Fruit fly (Drosophila melanogaster) whole organism, wandering third instar larva: ENCODE results near the gene Ten-a.
A peak's percentile ranks its signal among the peaks of the same experiment; 100 is the strongest.

Experiments
- Abd-B ChIP-seq: fragments of >200 bp; optimal IDR thresholded peaks from 2 replicates; lab custom pipeline; 2017; ENCODE audit warnings: missing biosample characterization, missing genetic modification characterization
- CG32264 ChIP-seq: fragments of 200-800 bp; sonication (Bioruptor generic); optimal IDR thresholded peaks from 2 replicates; lab custom pipeline; 2016; ENCODE audit warnings: missing biosample characterization, missing genetic modification characterization
- CG9705 ChIP-seq: fragments of 200-800 bp; sonication (Bioruptor generic); optimal IDR thresholded peaks from 2 replicates; lab custom pipeline; 2018; ENCODE audit warnings: missing biosample characterization, mild to moderate bottlenecking, missing genetic modification characterization
- CrebA ChIP-seq: fragments of 200-800 bp; sonication (Bioruptor generic); optimal IDR thresholded peaks from 2 replicates; lab custom pipeline; 2016; ENCODE audit warnings: missing biosample characterization, mild to moderate bottlenecking, missing genetic modification characterization, borderline replicate concordance
- Dfd ChIP-seq: fragments of >200 bp; optimal IDR thresholded peaks from 2 replicates; lab custom pipeline; 2017; ENCODE audit warnings: missing biosample characterization, missing genetic modification characterization
- Dif ChIP-seq: fragments of 200-275, 200-300 bp; sonication (Bioruptor generic); optimal IDR thresholded peaks from 2 replicates; lab custom pipeline; 2018; ENCODE audit warnings: missing biosample characterization, missing genetic modification characterization; ENCODE audit not compliant: partially characterized antibody
- GATAd ChIP-seq: sonication (Bioruptor generic); optimal IDR thresholded peaks from 2 replicates; lab custom pipeline; 2016; ENCODE audit warnings: missing biosample characterization, missing genetic modification characterization
- HLH106 ChIP-seq: fragments of 200-800 bp; optimal IDR thresholded peaks from 3 replicates; lab custom pipeline; 2019; ENCODE audit warnings: missing biosample characterization, mild to moderate bottlenecking, missing genetic modification characterization, moderate library complexity
- Hnf4 ChIP-seq: fragments of 200-800 bp; sonication (Bioruptor generic); optimal IDR thresholded peaks from 2 replicates; lab custom pipeline; 2016; ENCODE audit warnings: missing biosample characterization, mild to moderate bottlenecking, missing genetic modification characterization
- Hr78 ChIP-seq: fragments of >200 bp; optimal IDR thresholded peaks from 2 replicates; lab custom pipeline; 2017; ENCODE audit warnings: missing biosample characterization, missing genetic modification characterization
- Hr83 ChIP-seq: fragments of 200-300 bp; sonication (Bioruptor generic); optimal IDR thresholded peaks from 2 replicates; lab custom pipeline; 2016; ENCODE audit warnings: missing biosample characterization, mild to moderate bottlenecking, missing genetic modification characterization, moderate library complexity; ENCODE audit not compliant: poor library complexity, severe bottlenecking
- Jra ChIP-seq: sonication (Bioruptor generic); optimal IDR thresholded peaks from 2 replicates; lab custom pipeline; 2016; ENCODE audit warnings: missing biosample characterization, missing genetic modification characterization
- Mio ChIP-seq: sonication (Bioruptor generic); optimal IDR thresholded peaks from 2 replicates; lab custom pipeline; 2016; ENCODE audit warnings: missing biosample characterization, missing genetic modification characterization
- Myc ChIP-seq: fragments of >200 bp; optimal IDR thresholded peaks from 2 replicates; lab custom pipeline; 2017
- N ChIP-seq: fragments of >200 bp; optimal IDR thresholded peaks from 2 replicates; lab custom pipeline; 2018; ENCODE audit warnings: missing biosample characterization, missing external identifiers, missing genetic modification characterization
- OdsH ChIP-seq: fragments of 200-800 bp; sonication (Bioruptor generic); optimal IDR thresholded peaks from 2 replicates; lab custom pipeline; 2016; ENCODE audit warnings: missing biosample characterization, mild to moderate bottlenecking, missing genetic modification characterization
- Rel ChIP-seq, 2 experiments: fragments of 200-800 bp; sonication (Bioruptor generic) in 1 of 2; optimal IDR thresholded peaks; 2 replicates in 1 of 2; 3 replicates in 1 of 2; lab custom pipeline; 2016 to 2019; ENCODE audit warnings: mild to moderate bottlenecking in 2 of 2, missing biosample characterization in 2 of 2, missing genetic modification characterization in 2 of 2, moderate library complexity in 1 of 2
- Sp1 ChIP-seq: fragments of 200-800 bp; sonication (Bioruptor generic); optimal IDR thresholded peaks from 3 replicates; lab custom pipeline; 2019; ENCODE audit warnings: missing biosample characterization, mild to moderate bottlenecking, missing genetic modification characterization, moderate library complexity
- Vsx2 ChIP-seq: fragments of 200-300, 225-300 bp; sonication (Bioruptor generic); optimal IDR thresholded peaks from 2 replicates; lab custom pipeline; 2018; ENCODE audit warnings: missing biosample characterization, missing genetic modification characterization; ENCODE audit not compliant: partially characterized antibody
- br ChIP-seq: fragments of 200-800 bp; sonication (Bioruptor generic); optimal IDR thresholded peaks from 2 replicates; lab custom pipeline; 2016; ENCODE audit warnings: missing biosample characterization, missing genetic modification characterization
- brk ChIP-seq: fragments of 200-800 bp; sonication (Bioruptor generic); optimal IDR thresholded peaks from 2 replicates; lab custom pipeline; 2016; ENCODE audit warnings: missing biosample characterization, mild to moderate bottlenecking, missing genetic modification characterization
- dl ChIP-seq, 2 experiments: fragments of 175-275, 200-275 bp in 1 of 2; fragments of 200-275 bp in 1 of 2; sonication (Bioruptor generic); optimal IDR thresholded peaks; lab custom pipeline; 2018; ENCODE audit warnings: mild to moderate bottlenecking in 2 of 2, missing biosample characterization in 2 of 2, missing genetic modification characterization in 2 of 2, moderate library complexity in 2 of 2; ENCODE audit not compliant: partially characterized antibody in 2 of 2, insufficient read depth in 1 of 2
- dmrt93B ChIP-seq: fragments of 200-800 bp; sonication (Bioruptor generic); optimal IDR thresholded peaks from 2 replicates; lab custom pipeline; 2018; ENCODE audit warnings: missing biosample characterization, mild to moderate bottlenecking, missing genetic modification characterization
- dsf ChIP-seq: sonication (Bioruptor generic); optimal IDR thresholded peaks from 2 replicates; lab custom pipeline; 2016; ENCODE audit warnings: missing biosample characterization, missing genetic modification characterization, borderline replicate concordance
- ey ChIP-seq: fragments of 200-800 bp; sonication (Bioruptor generic); optimal IDR thresholded peaks from 2 replicates; lab custom pipeline; 2016; ENCODE audit warnings: missing biosample characterization, missing genetic modification characterization
- foxo ChIP-seq, 2 experiments: fragments of 200-800 bp; sonication (Bioruptor generic); optimal IDR thresholded peaks; 2 replicates in 1 of 2; 3 replicates in 1 of 2; lab custom pipeline; 2016 to 2017; ENCODE audit warnings: missing biosample characterization in 2 of 2, missing genetic modification characterization in 2 of 2
- fru ChIP-seq: fragments of 200-800 bp; sonication (Bioruptor generic); optimal IDR thresholded peaks from 3 replicates; lab custom pipeline; 2016; ENCODE audit warnings: missing biosample characterization, mild to moderate bottlenecking, missing genetic modification characterization
- h ChIP-seq: fragments of 200-800 bp; sonication (Bioruptor generic); optimal IDR thresholded peaks from 3 replicates; lab custom pipeline; 2016; ENCODE audit warnings: missing biosample characterization, mild to moderate bottlenecking, missing genetic modification characterization
- jim ChIP-seq: fragments of 175-275, 200-325 bp; sonication (Bioruptor generic); optimal IDR thresholded peaks from 2 replicates; lab custom pipeline; 2016; ENCODE audit warnings: missing biosample characterization, mild to moderate bottlenecking, missing genetic modification characterization
- lola ChIP-seq: fragments of >200 bp; optimal IDR thresholded peaks from 2 replicates; lab custom pipeline; 2017; ENCODE audit warnings: missing biosample characterization, missing genetic modification characterization
- pan ChIP-seq: fragments of >200 bp; optimal IDR thresholded peaks from 2 replicates; lab custom pipeline; 2017
- psq ChIP-seq: fragments of 200-800 bp; sonication (Bioruptor generic); optimal IDR thresholded peaks from 3 replicates; lab custom pipeline; 2017; ENCODE audit warnings: missing biosample characterization, mild to moderate bottlenecking, missing genetic modification characterization, moderate library complexity
- rgr ChIP-seq: fragments of 200-800 bp; sonication (Bioruptor generic); optimal IDR thresholded peaks from 3 replicates; lab custom pipeline; 2016; ENCODE audit warnings: missing biosample characterization, mild to moderate bottlenecking, missing genetic modification characterization
- sage ChIP-seq: fragments of 200-800 bp; sonication (Bioruptor generic); optimal IDR thresholded peaks from 2 replicates; lab custom pipeline; 2016; ENCODE audit warnings: missing biosample characterization, mild to moderate bottlenecking, missing genetic modification characterization
- sv ChIP-seq: fragments of 200-800 bp; sonication (Bioruptor generic); optimal IDR thresholded peaks from 3 replicates; lab custom pipeline; 2016; ENCODE audit warnings: missing biosample characterization, missing genetic modification characterization
- tai ChIP-seq: sonication (Bioruptor generic); optimal IDR thresholded peaks from 2 replicates; lab custom pipeline; 2016; ENCODE audit warnings: missing biosample characterization, missing genetic modification characterization
- usp ChIP-seq: fragments of >200 bp; optimal IDR thresholded peaks from 2 replicates; lab custom pipeline; 2017; ENCODE audit warnings: missing biosample characterization, missing genetic modification characterization
- woc ChIP-seq: sonication (Bioruptor generic); optimal IDR thresholded peaks from 2 replicates; lab custom pipeline; 2016; ENCODE audit warnings: missing biosample characterization, mild to moderate bottlenecking, missing genetic modification characterization

Gene Ten-a

dm6 chrX:12226561-12226960 is 183.1 kb downstream of the Ten-a start:
- peak; percentile 79 for TF ChIP-seq Jra
- TF ChIP-seq GATAd (GFP tag; lab: Kevin White, UChicago): peak; percentile 0
- no peak for TF ChIP-seq lola (GFP tag; lab: Kevin White, UChicago)
- peak; percentile 87 for TF ChIP-seq tai
- TF ChIP-seq ey: peak; percentile 93
- peak; percentile 92 for TF ChIP-seq h (GFP tag; lab: Kevin White, UChicago)
- TF ChIP-seq dl (GFP tag; optimal IDR thresholded peaks at IDR 0.05; lab: Kevin White, UChicago; ENCODE audit: insufficient read depth in 1 of 2, partially characterized antibody in 2 of 2): no peak
- peak; percentile 84 for TF ChIP-seq sage
- peak; percentile 92 for TF ChIP-seq HLH106
- TF ChIP-seq Hr78 (GFP tag; lab: Kevin White, UChicago): no peak
- TF ChIP-seq Dfd: no peak
- TF ChIP-seq Hnf4 (GFP tag; lab: Kevin White, UChicago): peak; percentile 94
- TF ChIP-seq CrebA: no peak
- peak; percentile 87 for TF ChIP-seq psq (GFP tag; lab: Kevin White, UChicago)
- TF ChIP-seq Mio (GFP tag; lab: Kevin White, UChicago): peak; percentile 70
- TF ChIP-seq jim (GFP tag; lab: Kevin White, UChicago): peak; percentile 32
- TF ChIP-seq fru (GFP tag; lab: Kevin White, UChicago): peak; percentile 95
- peak; percentile 42 for TF ChIP-seq dsf (GFP tag; lab: Kevin White, UChicago)
- no peak for TF ChIP-seq N (GFP tag; lab: Kevin White, UChicago)
- TF ChIP-seq CG9705 (GFP tag; lab: Kevin White, UChicago): peak; percentile 86
- peak; percentile 88 for TF ChIP-seq Sp1 (GFP tag; lab: Kevin White, UChicago)
- TF ChIP-seq Vsx2 (GFP tag; lab: Kevin White, UChicago): no peak
- peak; percentile 71 for TF ChIP-seq brk (GFP tag; lab: Kevin White, UChicago)
- TF ChIP-seq CG32264 (GFP tag; lab: Kevin White, UChicago): peak; percentile 86
- TF ChIP-seq Dif (GFP tag; lab: Kevin White, UChicago): no peak
- TF ChIP-seq woc (GFP tag; lab: Kevin White, UChicago): peak; percentile 94
- peak; percentile 91 for TF ChIP-seq br (GFP tag; lab: Kevin White, UChicago)
- TF ChIP-seq Hr83 (GFP tag; lab: Kevin White, UChicago): peak; percentile 57
- TF ChIP-seq OdsH (GFP tag; lab: Kevin White, UChicago): peak; percentile 93
- TF ChIP-seq usp (GFP tag; lab: Kevin White, UChicago): no peak
- peak; percentile 85 for TF ChIP-seq dmrt93B
- no peak for TF ChIP-seq pan (lab: Kevin White, UChicago)
- peak; percentile 92 for TF ChIP-seq rgr (GFP tag; lab: Kevin White, UChicago)
- TF ChIP-seq Abd-B (GFP tag; lab: Kevin White, UChicago): no peak
- TF ChIP-seq foxo (GFP tag; optimal IDR thresholded peaks at IDR 0.05; lab: Kevin White, UChicago): peak; percentile 26 to 95
- TF ChIP-seq Myc: no peak
- no peak for TF ChIP-seq sv
- TF ChIP-seq Rel (GFP tag; optimal IDR thresholded peaks at IDR 0.05; lab: Kevin White, UChicago): peak; percentile 58
- TF ChIP-seq Rel (tag; optimal IDR thresholded peaks at IDR 0.05; lab: Kevin White, UChicago): peak; percentile 61

dm6 chrX:12227975-12228374 is 184.5 kb downstream of the Ten-a start:
- no peak for TF ChIP-seq woc (GFP tag; lab: Kevin White, UChicago)
- no peak for TF ChIP-seq Hr78 (GFP tag; lab: Kevin White, UChicago)
- peak; percentile 17 for TF ChIP-seq Sp1 (GFP tag; lab: Kevin White, UChicago)
- TF ChIP-seq fru (GFP tag; lab: Kevin White, UChicago): no peak
- TF ChIP-seq HLH106: peak; percentile 31
- TF ChIP-seq Dif (GFP tag; lab: Kevin White, UChicago): no peak

- TF ChIP-seq Sp1 (GFP tag; lab: Kevin White, UChicago): no peak
- TF ChIP-seq Hr83 (GFP tag; lab: Kevin White, UChicago): no peak
- no peak for TF ChIP-seq foxo (GFP tag; optimal IDR thresholded peaks at IDR 0.05; lab: Kevin White, UChicago)
- TF ChIP-seq CrebA: no peak
- no peak for TF ChIP-seq dl (GFP tag; optimal IDR thresholded peaks at IDR 0.05; lab: Kevin White, UChicago; ENCODE audit: insufficient read depth in 1 of 2, partially characterized antibody in 2 of 2)
- no peak for TF ChIP-seq Rel (GFP tag; optimal IDR thresholded peaks at IDR 0.05; lab: Kevin White, UChicago)
- TF ChIP-seq Rel (tag; optimal IDR thresholded peaks at IDR 0.05; lab: Kevin White, UChicago): no peak
- no peak for TF ChIP-seq jim (GFP tag; lab: Kevin White, UChicago)
- no peak for TF ChIP-seq brk (GFP tag; lab: Kevin White, UChicago)
- no peak for TF ChIP-seq woc (GFP tag; lab: Kevin White, UChicago)
- TF ChIP-seq Mio (GFP tag; lab: Kevin White, UChicago): no peak
- no peak for TF ChIP-seq Dif (GFP tag; lab: Kevin White, UChicago)
- no peak for TF ChIP-seq ey
Observed at dm6 chrX:12235777-12236176, 192.3 kb downstream of the Ten-a start, which contains the start of gene CG32655. CG32655 (minus strand) TSS chrX:12235877.
